Fruit fly (Drosophila melanogaster) whole organism, embryonic: Measurements from ENCODE around the gene CG45428.

ENCODE experiments used
- B-H1 ChIP-seq: fragments of 200-800 bp; sonication (Bioruptor generic); IDR thresholded peaks from 3 replicates; pipeline ENCODE4 v1.3.6; 2022; ENCODE audit warnings: missing biosample characterization, missing genetic modification characterization
- CG10959 ChIP-seq: fragments of 200-800 bp; sonication (Bioruptor generic); IDR thresholded peaks from 2 replicates; pipeline ENCODE4 v1.3.6; 2022; ENCODE audit warnings: missing biosample characterization, missing genetic modification characterization
- CG12659 ChIP-seq: fragments of 200-800 bp; sonication (Bioruptor generic); optimal IDR thresholded peaks from 3 replicates; lab custom pipeline; 2017; ENCODE audit warnings: mild to moderate bottlenecking, missing biosample characterization, missing genetic modification reagents, missing genetic modification characterization
- CG12942 ChIP-seq: fragments of 200-800 bp; sonication (Bioruptor generic); optimal IDR thresholded peaks from 3 replicates; lab custom pipeline; 2016; ENCODE audit warnings: missing biosample characterization, missing genetic modification characterization
- CG13123 ChIP-seq: fragments of 200-800 bp; sonication (Bioruptor generic); optimal IDR thresholded peaks from 2 replicates; lab custom pipeline; 2016; ENCODE audit warnings: missing biosample characterization, missing genetic modification characterization
- CG17612 ChIP-seq: fragments of 200-800 bp; sonication (Bioruptor generic); IDR thresholded peaks from 2 replicates; pipeline ENCODE4 v1.3.6; 2022; ENCODE audit warnings: missing biosample characterization, missing genetic modification characterization
- CG17912 ChIP-seq: fragments of 200-800 bp; sonication (Bioruptor generic); optimal IDR thresholded peaks from 2 replicates; lab custom pipeline; 2018; ENCODE audit warnings: missing biosample characterization, mild to moderate bottlenecking, missing genetic modification characterization
- CG18476 ChIP-seq: fragments of 200-800 bp; sonication (Bioruptor generic); optimal IDR thresholded peaks from 2 replicates; lab custom pipeline; 2016; ENCODE audit warnings: missing biosample characterization, mild to moderate bottlenecking, missing genetic modification characterization
- CG2199 ChIP-seq: fragments of 200-800 bp; sonication (Bioruptor generic); IDR thresholded peaks from 3 replicates; pipeline ENCODE4 v1.3.6; 2022; ENCODE audit warnings: missing biosample characterization, missing genetic modification characterization
- CG31388 ChIP-seq: fragments of 200-800 bp; sonication (Bioruptor generic); optimal IDR thresholded peaks from 2 replicates; lab custom pipeline; 2016; ENCODE audit warnings: missing biosample characterization, missing genetic modification characterization
- CG3163 ChIP-seq: fragments of 200-800 bp; sonication (Bioruptor generic); optimal IDR thresholded peaks from 3 replicates; lab custom pipeline; 2016; ENCODE audit warnings: missing biosample characterization, missing genetic modification characterization
- CG32767 ChIP-seq: fragments of 200-800 bp; sonication (Bioruptor generic); IDR thresholded peaks from 2 replicates; pipeline ENCODE4 v1.3.6; 2022; ENCODE audit warnings: missing biosample characterization, missing genetic modification characterization
- CG42726 ChIP-seq: fragments of 200-800 bp; sonication (Bioruptor generic); IDR thresholded peaks from 2 replicates; pipeline ENCODE4 v1.3.6; 2022; ENCODE audit warnings: missing biosample characterization, missing genetic modification characterization; ENCODE audit not compliant: partially characterized antibody
- CG7987 ChIP-seq: fragments of 200-800 bp; sonication (Bioruptor generic); optimal IDR thresholded peaks from 2 replicates; lab custom pipeline; 2018; ENCODE audit warnings: missing biosample characterization, mild to moderate bottlenecking, missing genetic modification characterization, moderate library complexity
- CG8944 ChIP-seq: fragments of 200-800 bp; sonication (Bioruptor generic); optimal IDR thresholded peaks from 3 replicates; lab custom pipeline; 2016; ENCODE audit warnings: missing biosample characterization, missing genetic modification characterization
- HHEX ChIP-seq: fragments of 200-800 bp; sonication (Bioruptor generic); optimal IDR thresholded peaks from 3 replicates; lab custom pipeline; 2017; ENCODE audit warnings: missing biosample characterization, mild to moderate bottlenecking, missing genetic modification characterization, missing genetic modification reagents
- HLH3B ChIP-seq: fragments of 200-800 bp; sonication (Bioruptor generic); IDR thresholded peaks from 2 replicates; pipeline ENCODE4 v1.3.6; 2022; ENCODE audit warnings: missing biosample characterization, missing genetic modification characterization
- HLH54F ChIP-seq: fragments of 200-800 bp; sonication (Bioruptor generic); optimal IDR thresholded peaks from 3 replicates; lab custom pipeline; 2016; ENCODE audit warnings: missing biosample characterization, missing genetic modification characterization
- Hr78 ChIP-seq, 2 experiments: fragments of 200-800 bp in 1 of 2; fragments of >200 bp in 1 of 2; sonication (Bioruptor generic) in 1 of 2; optimal IDR thresholded peaks; 2 replicates each; lab custom pipeline; 2017 to 2019; ENCODE audit warnings: missing biosample characterization in 2 of 2, missing genetic modification characterization in 2 of 2, mild to moderate bottlenecking in 1 of 2, moderate library complexity in 1 of 2
- NC2α ChIP-seq: fragments of 200-800 bp; sonication (Bioruptor generic); optimal IDR thresholded peaks from 2 replicates; lab custom pipeline; 2016; ENCODE audit warnings: missing biosample characterization, missing genetic modification characterization
- NK7.1 ChIP-seq: fragments of 200-800 bp; sonication (Bioruptor generic); optimal IDR thresholded peaks from 3 replicates; lab custom pipeline; 2016; ENCODE audit warnings: missing biosample characterization, missing genetic modification characterization
- NfI ChIP-seq: fragments of 200-800 bp; sonication (Bioruptor generic); optimal IDR thresholded peaks from 3 replicates; lab custom pipeline; 2018; ENCODE audit warnings: missing biosample characterization, mild to moderate bottlenecking, missing genetic modification characterization, moderate library complexity
- Spps ChIP-seq: fragments of 200-800 bp; sonication (Bioruptor generic); optimal IDR thresholded peaks from 2 replicates; lab custom pipeline; 2018; ENCODE audit warnings: missing biosample characterization, mild to moderate bottlenecking, missing genetic modification characterization
- Stat92E ChIP-seq, 3 experiments: fragments of >200 bp in 2 of 3; fragments of 200-800 bp in 1 of 3; sonication (Bioruptor generic) in 1 of 3; optimal IDR thresholded peaks; 2 replicates each; lab custom pipeline; 2017 to 2019; ENCODE audit warnings: missing biosample characterization in 3 of 3, missing genetic modification characterization in 3 of 3, mild to moderate bottlenecking in 1 of 3, moderate library complexity in 1 of 3
- bab2 ChIP-seq: fragments of 200-800 bp; sonication (Bioruptor generic); optimal IDR thresholded peaks from 2 replicates; lab custom pipeline; 2016; ENCODE audit warnings: missing biosample characterization, missing genetic modification characterization
- cas ChIP-seq: fragments of 200-800 bp; sonication (Bioruptor generic); IDR thresholded peaks from 2 replicates; pipeline ENCODE4 v1.3.6; 2022; ENCODE audit warnings: missing biosample characterization, missing genetic modification characterization
- cato ChIP-seq: fragments of 200-800 bp; sonication (Bioruptor generic); optimal IDR thresholded peaks from 2 replicates; lab custom pipeline; 2016; ENCODE audit warnings: missing biosample characterization, missing genetic modification characterization, borderline replicate concordance
- chm ChIP-seq: fragments of 200-800 bp; sonication (Bioruptor generic); IDR thresholded peaks from 2 replicates; pipeline ENCODE4 v1.3.6; 2022; ENCODE audit warnings: missing biosample characterization, missing genetic modification characterization
- crp ChIP-seq, 2 experiments: fragments of 200-800 bp; sonication (Bioruptor generic); optimal IDR thresholded peaks; 2 replicates in 1 of 2; 3 replicates in 1 of 2; lab custom pipeline; 2017; ENCODE audit warnings: missing biosample characterization in 2 of 2, missing genetic modification characterization in 2 of 2, mild to moderate bottlenecking in 1 of 2, moderate library complexity in 1 of 2
- dimm ChIP-seq: fragments of 200-800 bp; sonication (Bioruptor generic); IDR thresholded peaks from 2 replicates; pipeline ENCODE4 v1.3.6; 2022; ENCODE audit warnings: missing biosample characterization, missing genetic modification characterization
- ems ChIP-seq: fragments of 200-800 bp; sonication (Bioruptor generic); optimal IDR thresholded peaks from 3 replicates; lab custom pipeline; 2016; ENCODE audit warnings: missing biosample characterization, missing genetic modification characterization
- ewg ChIP-seq: fragments of 200-800 bp; sonication (Bioruptor generic); optimal IDR thresholded peaks from 3 replicates; lab custom pipeline; 2017; ENCODE audit warnings: mild to moderate bottlenecking, missing biosample characterization, missing genetic modification reagents, missing genetic modification characterization
- fd102C ChIP-seq: fragments of 200-800 bp; sonication (Bioruptor generic); optimal IDR thresholded peaks from 2 replicates; lab custom pipeline; 2018; ENCODE audit warnings: missing biosample characterization, mild to moderate bottlenecking, missing genetic modification characterization, moderate library complexity
- fru ChIP-seq: fragments of >200 bp; optimal IDR thresholded peaks from 2 replicates; lab custom pipeline; 2017
- fu2 ChIP-seq: fragments of 200-800 bp; sonication (Bioruptor generic); optimal IDR thresholded peaks from 2 replicates; lab custom pipeline; 2016; ENCODE audit warnings: missing biosample characterization, missing genetic modification characterization
- gcm2 ChIP-seq: fragments of 200-800 bp; sonication (Bioruptor generic); optimal IDR thresholded peaks from 2 replicates; lab custom pipeline; 2016; ENCODE audit warnings: missing biosample characterization, missing genetic modification characterization
- grau ChIP-seq: fragments of 200-800 bp; optimal IDR thresholded peaks from 3 replicates; lab custom pipeline; 2019; ENCODE audit warnings: missing biosample characterization, mild to moderate bottlenecking, missing genetic modification characterization, moderate library complexity
- h ChIP-seq: fragments of >200 bp; optimal IDR thresholded peaks from 2 replicates; lab custom pipeline; 2017
- ken ChIP-seq: fragments of 200-800 bp; sonication (Bioruptor generic); IDR thresholded peaks from 3 replicates; pipeline ENCODE4 v1.3.6; 2022; ENCODE audit warnings: missing biosample characterization, missing genetic modification characterization
- nau ChIP-seq: fragments of 200-800 bp; sonication (Bioruptor generic); optimal IDR thresholded peaks from 3 replicates; lab custom pipeline; 2017; ENCODE audit warnings: missing biosample characterization, mild to moderate bottlenecking, missing genetic modification characterization, missing genetic modification reagents
- nerfin-1 ChIP-seq: fragments of 200-800 bp; sonication (Bioruptor generic); optimal IDR thresholded peaks from 3 replicates; lab custom pipeline; 2019; ENCODE audit warnings: missing biosample characterization, mild to moderate bottlenecking, missing genetic modification characterization, moderate library complexity
- pita ChIP-seq: fragments of 200-800 bp; sonication (Bioruptor generic); optimal IDR thresholded peaks from 2 replicates; lab custom pipeline; 2017; ENCODE audit warnings: missing biosample characterization, mild to moderate bottlenecking, missing genetic modification characterization
- pzg ChIP-seq: fragments of 200-800 bp; sonication (Bioruptor generic); optimal IDR thresholded peaks from 3 replicates; lab custom pipeline; 2018; ENCODE audit warnings: missing biosample characterization, mild to moderate bottlenecking, missing genetic modification characterization, moderate library complexity
- ranshi ChIP-seq: fragments of 200-800 bp; sonication (Bioruptor generic); IDR thresholded peaks from 2 replicates; pipeline ENCODE4 v1.3.6; 2022; ENCODE audit warnings: missing biosample characterization, missing genetic modification characterization
- sens ChIP-seq: fragments of 200-800 bp; sonication (Bioruptor generic); peaks from one replicate; lab custom pipeline; 2016; ENCODE audit warnings: missing biosample characterization, missing genetic modification characterization
- seq ChIP-seq: fragments of 200-800 bp; sonication (Bioruptor generic); IDR thresholded peaks from 2 replicates; pipeline ENCODE4 v1.3.6; 2022; ENCODE audit warnings: missing biosample characterization, missing genetic modification characterization
- slou ChIP-seq: fragments of 200-800 bp; sonication (Bioruptor generic); optimal IDR thresholded peaks from 3 replicates; lab custom pipeline; 2016; ENCODE audit warnings: missing biosample characterization, missing genetic modification characterization
- sr ChIP-seq: fragments of 200-800 bp; sonication (Bioruptor generic); IDR thresholded peaks from 3 replicates; pipeline ENCODE4 v1.3.6; 2022; ENCODE audit warnings: missing biosample characterization, missing genetic modification characterization
- stc ChIP-seq: fragments of 200-800 bp; sonication (Bioruptor generic); IDR thresholded peaks from 2 replicates; pipeline ENCODE4 v1.3.6; 2022; ENCODE audit warnings: missing biosample characterization, missing genetic modification characterization
- zf30C ChIP-seq: fragments of 200-800 bp; sonication (Bioruptor generic); optimal IDR thresholded peaks from 3 replicates; lab custom pipeline; 2018; ENCODE audit warnings: missing biosample characterization, mild to moderate bottlenecking, missing genetic modification characterization

CG45428 gene

dm6 chr3L:22878723-22879343 is 42.0 kb upstream of the CG45428 start, which contains the start of the genes Chro and Ssl1 (continued):
- TF ChIP-seq pzg: peak; percentile 79
- peak; percentile 100 for TF ChIP-seq ranshi (GFP tag; lab: Robert Waterston, UW)
- TF ChIP-seq stc (GFP tag; lab: Robert Waterston, UW): peak; percentile 100
- peak; percentile 99 for TF ChIP-seq cas (GFP tag; lab: Robert Waterston, UW)
- TF ChIP-seq B-H1: peak; percentile 100
- peak; percentile 99 for TF ChIP-seq sr
- peak; percentile 100 for TF ChIP-seq CG18476 (GFP tag; lab: Kevin White, UChicago)
- peak; percentile 100 for TF ChIP-seq CG12942 (GFP tag; lab: Kevin White, UChicago)
- TF ChIP-seq crp (GFP tag; optimal IDR thresholded peaks at IDR 0.05; lab: Kevin White, UChicago): peak; percentile 60 to 83
- peak; percentile 99 for TF ChIP-seq dimm (GFP tag; lab: Robert Waterston, UW)
- TF ChIP-seq nerfin-1: peak; percentile 99
- TF ChIP-seq CG17912 (GFP tag; lab: Kevin White, UChicago): peak; percentile 98
- peak; percentile 100 for TF ChIP-seq CG12659 (GFP tag; lab: Kevin White, UChicago)
- TF ChIP-seq fd102C (GFP tag; lab: Kevin White, UChicago): peak; percentile 99
- TF ChIP-seq HLH3B: peak; percentile 100
- no peak for TF ChIP-seq h (lab: Kevin White, UChicago)
- peak; percentile 100 for TF ChIP-seq sens
- TF ChIP-seq slou: peak; percentile 100
- TF ChIP-seq fru (lab: Kevin White, UChicago): no peak
- TF ChIP-seq zf30C (GFP tag; lab: Kevin White, UChicago): peak; percentile 58
- peak; percentile 99 for TF ChIP-seq CG7987
- TF ChIP-seq CG8944 (GFP tag; lab: Kevin White, UChicago): peak; percentile 100
- peak; percentile 100 for TF ChIP-seq CG32767 (GFP tag; lab: Robert Waterston, UW)
- peak; percentile 100 for TF ChIP-seq CG31388 (GFP tag; lab: Kevin White, UChicago)
- TF ChIP-seq nau (GFP tag; lab: Kevin White, UChicago): peak; percentile 100
- peak; percentile 100 for TF ChIP-seq NfI (GFP tag; lab: Kevin White, UChicago)
- TF ChIP-seq ken: peak; percentile 100
- peak; percentile 100 for TF ChIP-seq Spps
- TF ChIP-seq chm: peak; percentile 100
- peak; percentile 100 for TF ChIP-seq cato (GFP tag; lab: Kevin White, UChicago)
- peak; percentile 100 for TF ChIP-seq seq
- TF ChIP-seq NK7.1 (GFP tag; lab: Kevin White, UChicago): peak; percentile 100
- TF ChIP-seq gcm2: peak; percentile 100
- peak; percentile 99 for TF ChIP-seq CG13123 (GFP tag; lab: Kevin White, UChicago)
- peak; percentile 99 for TF ChIP-seq CG17612 (GFP tag; lab: Robert Waterston, UW)
- TF ChIP-seq CG2199 (GFP tag; lab: Robert Waterston, UW): peak; percentile 100
- peak; percentile 100 for TF ChIP-seq fu2
- peak; percentile 100 for TF ChIP-seq HHEX (GFP tag; lab: Kevin White, UChicago)
- peak in 1 of 3 experiments; percentile 100 for TF ChIP-seq Stat92E (GFP tag; optimal IDR thresholded peaks at IDR 0.05; lab: Kevin White, UChicago)
- peak; percentile 97 for TF ChIP-seq CG3163 (GFP tag; lab: Kevin White, UChicago)
- peak; percentile 100 for TF ChIP-seq ewg (GFP tag; lab: Kevin White, UChicago)
- peak in 1 of 2 experiments; percentile 96 for TF ChIP-seq Hr78 (GFP tag; optimal IDR thresholded peaks at IDR 0.05; lab: Kevin White, UChicago)
- TF ChIP-seq NC2α (GFP tag; lab: Kevin White, UChicago): peak; percentile 100
- peak; percentile 100 for TF ChIP-seq CG10959 (GFP tag; lab: Robert Waterston, UW)
- TF ChIP-seq pita: no peak
- TF ChIP-seq bab2 (GFP tag; lab: Kevin White, UChicago): peak; percentile 100
- peak; percentile 100 for TF ChIP-seq HLH54F (GFP tag; lab: Kevin White, UChicago)
- TF ChIP-seq ems (GFP tag; lab: Kevin White, UChicago): peak; percentile 100
- peak; percentile 46; the same call in 1 of the 2 replicates for TF ChIP-seq CG42726
- peak; percentile 99 for TF ChIP-seq grau (tag; lab: Kevin White, UChicago)
